Worm (Caenorhabditis elegans) whole organism, mixed stage, embryonic: Measurements from ENCODE around the gene mans-4.

Experiments used
- M03D4.4 ChIP-seq: sonication (generic microtip); optimal IDR thresholded peaks from 2 replicates; lab custom pipeline; 2017; ENCODE audit warnings: mild to moderate bottlenecking, missing genetic modification characterization, missing compliant biosample characterization
- elt-1 ChIP-seq: sonication (generic microtip); optimal IDR thresholded peaks from 2 replicates; lab custom pipeline; 2017; ENCODE audit warnings: missing genetic modification characterization, mild to moderate bottlenecking, missing compliant biosample characterization, antibody characterized with exemption, moderate library complexity, borderline replicate concordance; ENCODE audit not compliant: insufficient read depth
- hlh-1 ChIP-seq: fragments of 150-350 bp; optimal IDR thresholded peaks from 2 replicates; lab custom pipeline; 2014; ENCODE audit warnings: missing biosample characterization, missing genetic modification reagents, missing genetic modification characterization
- mab-5 ChIP-seq: fragments of 150-350 bp; optimal IDR thresholded peaks from 2 replicates; lab custom pipeline; 2014; ENCODE audit warnings: missing biosample characterization, missing genetic modification characterization
- nhr-28 ChIP-seq: fragments of 150-350 bp; optimal IDR thresholded peaks from 2 replicates; lab custom pipeline; 2014; ENCODE audit warnings: missing biosample characterization, missing genetic modification characterization
- nhr-76 ChIP-seq: sonication (generic microtip); optimal IDR thresholded peaks from 2 replicates; lab custom pipeline; 2017; ENCODE audit warnings: missing biosample characterization, missing genetic modification characterization
- pha-4 ChIP-seq: fragments of 150-350 bp; optimal IDR thresholded peaks from 2 replicates; lab custom pipeline; 2018; ENCODE audit warnings: missing biosample characterization, missing genetic modification reagents, missing genetic modification characterization

DNA sequence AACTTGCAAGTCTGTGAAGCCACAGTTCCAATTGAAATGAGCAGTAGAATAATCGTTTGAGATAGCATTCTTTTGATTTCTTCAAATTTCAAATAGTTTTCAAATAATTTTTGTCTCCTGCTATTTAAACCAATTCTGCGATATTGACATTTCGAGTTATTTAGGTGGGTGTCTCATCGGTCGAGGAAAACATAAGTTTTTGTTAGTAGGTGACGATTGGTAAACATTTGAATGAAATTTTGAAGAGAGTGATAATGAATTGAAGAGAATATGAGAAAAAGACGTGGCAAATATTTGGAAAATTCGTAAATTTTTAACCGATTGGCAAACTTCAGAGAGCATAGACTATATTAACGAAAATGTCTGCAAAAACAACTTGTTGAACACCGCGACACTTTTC lies 38.0 kb downstream of the mans-4 start, which contains the start of gene Y73F4A.3:
- TF ChIP-seq nhr-28 (tag; lab: Kevin White, UChicago) = no peak
- TF ChIP-seq M03D4.4 (tag; lab: Kevin White, UChicago) = no peak
- TF ChIP-seq elt-1 (tag; lab: Kevin White, UChicago) = no peak
- no peak for TF ChIP-seq pha-4
- TF ChIP-seq hlh-1 (tag; lab: Kevin White, UChicago) = no peak
- TF ChIP-seq nhr-76 (tag; lab: Kevin White, UChicago) = no peak
- TF ChIP-seq mab-5 (tag; lab: Kevin White, UChicago) = no peak
